Fruit fly (Drosophila melanogaster) whole organism, adult: Measurements from ENCODE around the gene PKD.

Experiments used
- CG11617 ChIP-seq: fragments of 200-800 bp; sonication (Bioruptor generic); optimal IDR thresholded peaks from 2 replicates; lab custom pipeline; 2017; ENCODE audit warnings: mild to moderate bottlenecking, missing biosample characterization, missing genetic modification reagents, missing genetic modification characterization
- CG12768 ChIP-seq: fragments of 200-800 bp; sonication (Bioruptor generic); optimal IDR thresholded peaks from 2 replicates; lab custom pipeline; 2017; ENCODE audit warnings: missing biosample characterization, missing genetic modification characterization, mild to moderate bottlenecking, moderate library complexity, missing genetic modification reagents
- CG14711 ChIP-seq: fragments of 200-800 bp; sonication (Bioruptor generic); optimal IDR thresholded peaks from 2 replicates; lab custom pipeline; 2018; ENCODE audit warnings: missing biosample characterization, mild to moderate bottlenecking, missing genetic modification characterization, moderate library complexity
- CG1620 ChIP-seq: fragments of 200-800 bp; sonication (Bioruptor generic); optimal IDR thresholded peaks from 2 replicates; lab custom pipeline; 2016; ENCODE audit warnings: missing biosample characterization, missing genetic modification characterization
- CG33017 ChIP-seq: fragments of 200-800 bp; sonication (Bioruptor generic); optimal IDR thresholded peaks from 2 replicates; lab custom pipeline; 2018; ENCODE audit warnings: missing biosample characterization, mild to moderate bottlenecking, missing genetic modification characterization, moderate library complexity
- CG5204 ChIP-seq: fragments of 200-800 bp; sonication (Bioruptor generic); optimal IDR thresholded peaks from 2 replicates; lab custom pipeline; 2016; ENCODE audit warnings: missing biosample characterization, missing genetic modification characterization
- CG7045 ChIP-seq: fragments of 200-800 bp; sonication (Bioruptor generic); optimal IDR thresholded peaks from 2 replicates; lab custom pipeline; 2017; ENCODE audit warnings: missing biosample characterization, mild to moderate bottlenecking, missing genetic modification characterization
- CG7101 ChIP-seq: fragments of 200-800 bp; sonication (Bioruptor generic); optimal IDR thresholded peaks from 2 replicates; lab custom pipeline; 2018; ENCODE audit warnings: missing biosample characterization, mild to moderate bottlenecking, missing genetic modification characterization, moderate library complexity
- Clk ChIP-seq: fragments of 200-800 bp; sonication (Bioruptor generic); optimal IDR thresholded peaks from 2 replicates; lab custom pipeline; 2017; ENCODE audit warnings: missing biosample characterization, missing genetic modification characterization
- Crg-1 ChIP-seq: fragments of 200-800 bp; sonication (Bioruptor generic); optimal IDR thresholded peaks from 2 replicates; lab custom pipeline; 2016; ENCODE audit warnings: missing biosample characterization, missing genetic modification characterization
- Hr96 ChIP-seq: fragments of 200-800 bp; sonication (Bioruptor generic); optimal IDR thresholded peaks from 2 replicates; lab custom pipeline; 2016; ENCODE audit warnings: missing biosample characterization, missing genetic modification characterization
- Mnt ChIP-seq: fragments of 200-800 bp; sonication (Bioruptor generic); optimal IDR thresholded peaks from 2 replicates; lab custom pipeline; 2016; ENCODE audit warnings: missing biosample characterization, mild to moderate bottlenecking, missing genetic modification characterization
- bab1 ChIP-seq: fragments of 200-800 bp; sonication (Bioruptor generic); optimal IDR thresholded peaks from 3 replicates; lab custom pipeline; 2019; ENCODE audit warnings: missing biosample characterization, mild to moderate bottlenecking, missing genetic modification characterization, moderate library complexity
- cic ChIP-seq: fragments of 200-800 bp; sonication (Bioruptor generic); optimal IDR thresholded peaks from 2 replicates; lab custom pipeline; 2017; ENCODE audit warnings: missing biosample characterization, mild to moderate bottlenecking, missing genetic modification characterization, moderate library complexity
- cnc ChIP-seq, 2 experiments: fragments of >200 bp; optimal IDR thresholded peaks; 2 replicates each; lab custom pipeline; 2017
- kay ChIP-seq: fragments of 200-800 bp; sonication (Bioruptor generic); peaks from one replicate; lab custom pipeline; 2016; ENCODE audit warnings: missing biosample characterization, missing genetic modification characterization, borderline replicate concordance
- ovo ChIP-seq: fragments of 200-800 bp; sonication (Bioruptor generic); optimal IDR thresholded peaks from 2 replicates; lab custom pipeline; 2016; ENCODE audit warnings: missing biosample characterization, missing genetic modification characterization
- pad ChIP-seq: fragments of 200-800 bp; sonication (Bioruptor generic); optimal IDR thresholded peaks from 3 replicates; lab custom pipeline; 2017; ENCODE audit warnings: missing biosample characterization, missing genetic modification characterization, mild to moderate bottlenecking, moderate library complexity, missing genetic modification reagents
- tj ChIP-seq: fragments of 200-800 bp; sonication (Bioruptor generic); optimal IDR thresholded peaks from 3 replicates; lab custom pipeline; 2017; ENCODE audit warnings: missing biosample characterization, mild to moderate bottlenecking, missing genetic modification characterization, moderate library complexity
- toe ChIP-seq: fragments of 200-800 bp; sonication (Bioruptor generic); optimal IDR thresholded peaks from 2 replicates; lab custom pipeline; 2016; ENCODE audit warnings: missing biosample characterization, missing genetic modification characterization

The PKD gene

DNA sequence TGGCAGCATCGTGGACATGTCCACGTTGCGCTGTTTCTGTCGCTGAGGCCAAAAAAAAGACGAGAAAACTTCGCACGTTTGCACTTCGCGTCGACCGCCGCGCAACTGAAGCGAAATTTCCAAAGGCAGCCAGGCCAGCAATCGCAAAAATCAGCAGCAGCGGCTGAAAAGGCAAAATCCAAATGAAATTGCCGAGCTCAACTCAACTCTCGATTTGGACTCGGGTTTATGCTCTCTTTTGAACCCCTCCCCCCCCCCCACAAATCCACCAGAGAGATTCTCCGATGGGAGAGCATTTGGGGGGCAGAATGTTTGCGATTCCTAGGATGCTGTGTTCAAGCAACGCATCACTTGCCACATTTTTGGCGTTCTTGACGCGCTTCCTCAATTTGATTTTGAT, at the start of gene PKD:
Gene PKD (minus strand): TSS at position 88 of the 400 bp plus-strand sequence.
- TF ChIP-seq CG7101, result no peak
- peak; percentile 28 for TF ChIP-seq Mnt (GFP tag; lab: Kevin White, UChicago)
- TF ChIP-seq Crg-1 (GFP tag; lab: Kevin White, UChicago), result no peak

DNA sequence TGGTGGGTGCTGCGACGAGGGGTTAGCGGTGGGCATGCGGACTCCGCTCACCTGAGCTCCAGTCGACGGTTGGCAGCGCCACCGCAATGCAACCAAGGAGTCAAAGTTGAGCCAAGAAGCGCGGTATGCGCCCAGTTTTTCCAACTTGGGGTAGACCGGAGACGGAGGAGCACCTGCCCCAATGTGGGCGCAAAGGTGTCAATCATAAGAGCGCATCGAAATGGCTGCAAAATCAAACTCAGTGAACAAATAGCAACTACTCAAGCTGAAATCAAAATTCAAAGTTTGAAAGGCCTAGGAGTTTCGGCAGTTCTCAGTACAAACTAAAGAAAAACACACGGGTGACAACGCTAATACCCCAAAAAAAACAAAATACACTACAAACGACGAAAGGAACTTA, 47.5 kb upstream of the PKD start, which contains the start of gene hmw:
Gene hmw (plus strand): TSS at position 301 of the 400 bp plus-strand sequence.
- TF ChIP-seq Clk (GFP tag; lab: Kevin White, UChicago) (no peak), CG11617 (GFP tag; lab: Kevin White, UChicago) (no peak), toe (GFP tag; lab: Kevin White, UChicago) (no peak), cnc (optimal IDR thresholded peaks at IDR 0.05; lab: Kevin White, UChicago) (no peak), CG1620 (no peak), ovo (no peak), Crg-1 (GFP tag; lab: Kevin White, UChicago) (no peak), tj (GFP tag; lab: Kevin White, UChicago) (no peak), CG5204 (GFP tag; lab: Kevin White, UChicago) (no peak), cic (GFP tag; lab: Kevin White, UChicago) (no peak), kay (no peak), CG7045 (GFP tag; lab: Kevin White, UChicago) (no peak)

DNA sequence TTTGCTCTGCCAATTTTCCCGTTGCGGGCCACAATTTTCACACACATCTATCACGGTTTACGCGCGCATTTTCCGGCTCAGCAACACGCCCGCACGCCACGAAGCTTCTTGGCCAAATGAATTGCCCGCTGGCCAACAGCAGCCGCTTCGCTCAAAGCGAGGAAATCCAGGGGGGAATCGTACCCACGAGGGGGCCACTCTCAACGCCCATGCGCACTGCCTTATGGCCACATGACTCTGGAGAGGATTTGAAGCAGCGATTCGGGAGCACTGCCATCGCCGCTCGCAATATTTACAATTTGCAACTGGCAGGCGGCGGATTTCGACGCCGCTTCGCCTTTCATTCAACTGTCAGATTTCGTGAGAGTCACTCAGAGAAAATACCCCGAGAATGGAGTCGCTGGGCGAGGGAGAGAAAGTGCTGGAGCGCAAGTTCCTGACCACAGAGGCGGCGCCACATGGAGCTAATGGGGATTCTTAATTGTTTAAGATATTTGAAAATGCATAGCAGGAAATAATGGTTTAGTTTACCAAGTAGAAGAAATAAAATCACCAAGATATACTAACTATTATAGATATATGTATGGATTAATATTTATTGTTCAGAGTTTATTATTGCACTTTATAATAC, 46.5 kb upstream of the PKD start, which contains the start of gene CG15803:
Gene CG15803 (minus strand): TSS at position 99 of the 631 bp plus-strand sequence.
- no peak for TF ChIP-seq CG33017
- TF ChIP-seq CG12768 (GFP tag; lab: Kevin White, UChicago), result no peak
- TF ChIP-seq toe (GFP tag; lab: Kevin White, UChicago), result no peak
- TF ChIP-seq cnc (optimal IDR thresholded peaks at IDR 0.05; lab: Kevin White, UChicago), result no peak
- TF ChIP-seq ovo, result no peak
- no peak for TF ChIP-seq CG14711
- TF ChIP-seq Clk (GFP tag; lab: Kevin White, UChicago), result no peak
- no peak for TF ChIP-seq pad (GFP tag; lab: Kevin White, UChicago)
- TF ChIP-seq CG1620, result no peak
- peak; percentile 28 for TF ChIP-seq CG7045 (GFP tag; lab: Kevin White, UChicago)
- no peak for TF ChIP-seq tj (GFP tag; lab: Kevin White, UChicago)
- no peak for TF ChIP-seq CG5204 (GFP tag; lab: Kevin White, UChicago)
- TF ChIP-seq Mnt (GFP tag; lab: Kevin White, UChicago), result peak; percentile 2
- TF ChIP-seq Crg-1 (GFP tag; lab: Kevin White, UChicago), result no peak
- no peak for TF ChIP-seq bab1
- TF ChIP-seq CG11617 (GFP tag; lab: Kevin White, UChicago), result no peak

DNA sequence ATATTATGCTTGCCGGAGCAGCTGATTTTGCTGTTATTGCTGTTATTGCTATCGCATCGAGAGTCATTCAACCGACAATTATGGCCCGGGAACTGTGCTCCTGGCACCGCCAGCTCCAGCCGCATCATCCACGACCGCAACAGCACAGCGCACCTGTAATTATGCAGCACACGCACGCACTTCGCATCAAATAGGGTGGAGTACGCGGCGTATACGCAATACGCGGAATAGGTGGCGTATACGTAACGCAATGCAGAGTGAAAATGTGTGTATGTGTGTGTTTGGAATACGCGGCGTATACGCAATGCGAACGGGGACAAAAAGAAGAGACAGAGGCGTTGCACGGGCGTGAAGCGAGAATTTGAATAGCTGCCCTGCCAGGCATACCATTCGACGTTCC, 41.6 kb upstream of the PKD start:
- no peak for TF ChIP-seq cnc (optimal IDR thresholded peaks at IDR 0.05; lab: Kevin White, UChicago)

DNA sequence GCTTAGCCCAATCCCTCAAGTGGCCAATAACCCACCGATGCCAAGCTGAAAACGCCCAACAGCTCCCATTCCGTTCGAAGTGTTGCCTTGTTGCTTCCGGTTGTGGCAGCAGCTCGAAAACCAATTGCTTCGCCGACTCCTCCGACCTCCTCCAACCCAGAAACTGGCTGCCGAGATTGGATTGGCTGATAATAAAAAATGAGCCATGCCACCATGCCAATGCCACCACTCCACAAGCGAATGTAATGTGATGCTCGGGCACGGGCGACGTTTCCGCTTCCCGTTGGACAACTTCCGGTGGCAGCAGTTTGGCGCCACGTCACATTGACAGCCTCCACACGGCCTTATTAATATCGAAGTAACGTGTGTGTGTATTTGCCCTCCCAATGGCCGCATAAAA, 24.3 kb upstream of the PKD start:
- TF ChIP-seq pad (GFP tag; lab: Kevin White, UChicago) (no peak), CG12768 (GFP tag; lab: Kevin White, UChicago) (no peak), cnc (optimal IDR thresholded peaks at IDR 0.05; lab: Kevin White, UChicago) (no peak), cic (GFP tag; lab: Kevin White, UChicago) (no peak), toe (GFP tag; lab: Kevin White, UChicago) (no peak), kay (no peak)

DNA sequence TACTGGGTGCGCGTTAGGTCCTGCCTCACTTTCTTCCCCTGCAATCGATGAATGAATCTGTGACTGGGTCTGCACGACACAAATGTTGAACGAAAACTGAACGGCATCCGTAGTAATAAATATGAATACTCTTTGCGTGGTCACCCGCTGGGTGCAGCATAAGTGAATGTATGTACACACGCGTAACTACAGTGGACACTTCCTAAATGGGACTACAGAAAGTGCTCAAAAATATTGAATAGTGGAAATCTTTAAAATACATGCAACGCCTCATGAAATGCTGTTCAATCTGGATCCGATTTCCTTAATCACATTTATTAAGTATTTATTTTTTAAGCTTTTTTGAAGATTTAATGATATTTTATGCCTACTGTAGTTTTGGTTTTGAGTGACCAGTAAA, 14.6 kb upstream of the PKD start, which contains the start of gene naz:
Gene naz (minus strand): TSS at position 101 of the 400 bp plus-strand sequence.
- TF ChIP-seq Clk (GFP tag; lab: Kevin White, UChicago) (no peak), cic (GFP tag; lab: Kevin White, UChicago) (no peak), Crg-1 (GFP tag; lab: Kevin White, UChicago) (no peak), CG12768 (GFP tag; lab: Kevin White, UChicago) (no peak), Hr96 (GFP tag; lab: Kevin White, UChicago) (no peak), CG1620 (no peak), pad (GFP tag; lab: Kevin White, UChicago) (no peak), ovo (no peak), CG11617 (GFP tag; lab: Kevin White, UChicago) (no peak), CG7045 (GFP tag; lab: Kevin White, UChicago) (no peak), tj (GFP tag; lab: Kevin White, UChicago) (no peak), kay (no peak), CG5204 (GFP tag; lab: Kevin White, UChicago) (no peak), toe (GFP tag; lab: Kevin White, UChicago) (no peak), cnc (optimal IDR thresholded peaks at IDR 0.05; lab: Kevin White, UChicago) (no peak), CG33017 (no peak), CG14711 (no peak)
